Fruit fly (Drosophila melanogaster): Measurements from ENCODE around the gene CG13786.
A peak's percentile ranks its signal among the peaks of the same experiment; 100 is the strongest.

DNA sequence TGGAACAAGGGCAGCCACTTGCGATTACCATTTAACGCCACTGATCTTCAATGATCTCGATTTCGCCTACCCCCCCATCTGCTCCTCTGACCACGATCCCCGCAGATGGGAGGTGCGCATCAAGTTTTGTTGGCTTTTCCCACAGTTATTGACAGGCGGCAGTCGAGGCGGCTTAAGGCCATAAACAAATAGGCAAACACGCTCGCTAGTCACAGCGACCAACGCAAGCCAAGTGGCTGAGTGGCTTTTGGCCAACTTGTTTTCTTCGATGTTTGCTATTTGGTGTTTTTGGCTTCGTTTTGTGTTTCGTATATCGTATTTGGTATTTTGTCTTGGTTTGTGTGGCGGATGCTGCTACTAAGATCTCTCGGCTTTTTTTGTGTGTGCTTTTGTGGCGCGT is 48.7 kb upstream of the CG13786 start:
- TF ChIP-seq Eip78C (GFP tag) (peak; percentile 10), fd59A (GFP tag; optimal IDR thresholded peaks at IDR 0.05) (no peak), CG3919 (GFP tag; optimal IDR thresholded peaks at IDR 0.05) (no peak), CG6808 (GFP tag; optimal IDR thresholded peaks at IDR 0.05) (no peak), CG6854 (GFP tag; optimal IDR thresholded peaks at IDR 0.05) (no peak)

All from whole organism, prepupa.